Worm (Caenorhabditis elegans) whole organism, early embryonic: ENCODE measurements around the gene unc-47.

Experiments
- B0310.2 ChIP-seq: sonication (generic microtip); optimal IDR thresholded peaks from 2 replicates; lab custom pipeline; 2016; ENCODE audit warnings: mild to moderate bottlenecking, missing genetic modification characterization, missing compliant biosample characterization
- F13C5.2 ChIP-seq: sonication (generic microtip); optimal IDR thresholded peaks from 2 replicates; lab custom pipeline; 2017; ENCODE audit warnings: mild to moderate bottlenecking, missing genetic modification characterization, inconsistent platforms, missing compliant biosample characterization
- aly-1 ChIP-seq: sonication (generic microtip); optimal IDR thresholded peaks from 2 replicates; lab custom pipeline; 2016; ENCODE audit warnings: missing genetic modification characterization, missing compliant biosample characterization
- ama-1 ChIP-seq: fragments of 150-350 bp; optimal IDR thresholded peaks from 2 replicates; lab custom pipeline; 2014
- ceh-13 ChIP-seq: fragments of 200-800 bp; sonication (Bioruptor generic); optimal IDR thresholded peaks from 2 replicates; lab custom pipeline; 2018; ENCODE audit warnings: mild to moderate bottlenecking, missing genetic modification characterization, missing compliant biosample characterization
- ceh-36 ChIP-seq: sonication (generic microtip); optimal IDR thresholded peaks from 2 replicates; lab custom pipeline; 2016; ENCODE audit warnings: missing genetic modification characterization, inconsistent platforms, missing compliant biosample characterization
- ets-7 ChIP-seq: sonication (generic microtip); optimal IDR thresholded peaks from 2 replicates; lab custom pipeline; 2016; ENCODE audit warnings: missing genotype, missing genetic modification characterization, missing compliant biosample characterization
- flt-1 ChIP-seq: fragments of 200-800 bp; sonication (Bioruptor generic); IDR thresholded peaks from 2 replicates; pipeline ENCODE4 v1.3.6; 2022; ENCODE audit warnings: missing genetic modification characterization, missing compliant biosample characterization
- hmbx-1 ChIP-seq: sonication (generic microtip); optimal IDR thresholded peaks from 2 replicates; lab custom pipeline; 2016; ENCODE audit warnings: mild to moderate bottlenecking, missing genetic modification characterization, missing compliant biosample characterization
- hmg-4 ChIP-seq: fragments of 200-800 bp; sonication (Bioruptor generic); optimal IDR thresholded peaks from 2 replicates; lab custom pipeline; 2018; ENCODE audit warnings: mild to moderate bottlenecking, missing genetic modification characterization, missing compliant biosample characterization
- hnd-1 ChIP-seq: sonication (generic microtip); optimal IDR thresholded peaks from 2 replicates; lab custom pipeline; 2016; ENCODE audit warnings: missing genetic modification characterization, missing compliant biosample characterization
- pes-1 ChIP-seq: fragments of 200-800 bp; sonication (Bioruptor generic); IDR thresholded peaks from 2 replicates; pipeline ENCODE4 v1.3.6; 2022; ENCODE audit warnings: missing genetic modification reagents, missing genetic modification characterization, missing compliant biosample characterization
- scrt-1 ChIP-seq: fragments of 200-800 bp; sonication (Bioruptor generic); IDR thresholded peaks from 2 replicates; pipeline ENCODE4 v1.3.6; 2022; ENCODE audit warnings: missing genetic modification characterization, missing compliant biosample characterization
- sea-1 ChIP-seq: fragments of 200-800 bp; sonication (Bioruptor generic); conservative IDR thresholded peaks from 2 replicates; pipeline ENCODE4 v1.3.6; 2022; ENCODE audit warnings: missing genetic modification characterization, missing compliant biosample characterization
- tbx-11 ChIP-seq: fragments of 200-800 bp; sonication (Bioruptor generic); IDR thresholded peaks from 2 replicates; pipeline ENCODE4 v1.3.6; 2022; ENCODE audit warnings: missing genetic modification characterization, missing compliant biosample characterization
- tbx-37 ChIP-seq: fragments of 200-800 bp; sonication (Bioruptor generic); conservative IDR thresholded peaks from 2 replicates; pipeline ENCODE4 v1.3.6; 2022; ENCODE audit warnings: missing genetic modification reagents, missing genetic modification characterization, missing compliant biosample characterization
- tra-4 ChIP-seq: sonication (generic microtip); optimal IDR thresholded peaks from 2 replicates; lab custom pipeline; 2017; ENCODE audit warnings: missing genetic modification characterization, missing compliant biosample characterization

Gene unc-47

ce11 chrIII:10194569-10194968 lies 8.5 kb upstream of the unc-47 start:
- no peak for TF ChIP-seq hnd-1 (tag; lab: Kevin White, UChicago)
- no peak for TF ChIP-seq pes-1 (GFP tag; lab: Robert Waterston, UW)
- no peak for TF ChIP-seq flt-1
- TF ChIP-seq hmg-4 (GFP tag; lab: Kevin White, UChicago) = no peak
- no peak for TF ChIP-seq scrt-1 (GFP tag; lab: Robert Waterston, UW)
- TF ChIP-seq ceh-36 (tag; lab: Kevin White, UChicago) = no peak
- TF ChIP-seq ets-7 = no peak
- no peak for TF ChIP-seq tbx-37 (GFP tag; lab: Robert Waterston, UW)
- no peak for TF ChIP-seq ama-1 (lab: Kevin White, UChicago)
- TF ChIP-seq sea-1 (GFP tag; lab: Robert Waterston, UW) = no peak

- TF ChIP-seq hmg-4 (GFP tag; lab: Kevin White, UChicago) (no peak), F13C5.2 (tag; lab: Kevin White, UChicago) (no peak), sea-1 (GFP tag; lab: Robert Waterston, UW) (no peak), ceh-13 (GFP tag; lab: Kevin White, UChicago) (no peak), B0310.2 (tag; lab: Kevin White, UChicago) (no peak), flt-1 (no peak), pes-1 (GFP tag; lab: Robert Waterston, UW) (no peak), aly-1 (no peak), scrt-1 (GFP tag; lab: Robert Waterston, UW) (no peak), hnd-1 (tag; lab: Kevin White, UChicago) (no peak), ceh-36 (tag; lab: Kevin White, UChicago) (no peak), ets-7 (no peak)
Measured at ce11 chrIII:10188912-10189311, 2.9 kb upstream of the unc-47 start, which contains the start of gene epac-1. TSS of gene epac-1 (plus strand) at chrIII:10189212.

ce11 chrIII:10187840-10188239 lies 1.8 kb upstream of the unc-47 start:
- no peak for TF ChIP-seq tra-4 (tag; lab: Kevin White, UChicago)
- TF ChIP-seq hnd-1 (tag; lab: Kevin White, UChicago) = no peak
- no peak for TF ChIP-seq ets-7
- no peak for TF ChIP-seq ceh-13 (GFP tag; lab: Kevin White, UChicago)
- TF ChIP-seq pes-1 (GFP tag; lab: Robert Waterston, UW) = no peak
- TF ChIP-seq tbx-37 (GFP tag; lab: Robert Waterston, UW) = no peak
- TF ChIP-seq scrt-1 (GFP tag; lab: Robert Waterston, UW) = no peak
- TF ChIP-seq aly-1 = no peak
- TF ChIP-seq hmg-4 (GFP tag; lab: Kevin White, UChicago) = no peak
- no peak for TF ChIP-seq B0310.2 (tag; lab: Kevin White, UChicago)
- no peak for TF ChIP-seq F13C5.2 (tag; lab: Kevin White, UChicago)

- TF ChIP-seq ceh-13 (GFP tag; lab: Kevin White, UChicago) (no peak), pes-1 (GFP tag; lab: Robert Waterston, UW) (no peak), aly-1 (no peak), flt-1 (no peak), B0310.2 (tag; lab: Kevin White, UChicago) (no peak), ama-1 (lab: Kevin White, UChicago) (no peak), tbx-37 (GFP tag; lab: Robert Waterston, UW) (no peak), sea-1 (GFP tag; lab: Robert Waterston, UW) (no peak), hmg-4 (GFP tag; lab: Kevin White, UChicago) (no peak), hmbx-1 (tag; lab: Kevin White, UChicago) (no peak), F13C5.2 (tag; lab: Kevin White, UChicago) (no peak), tbx-11 (GFP tag; lab: Robert Waterston, UW) (no peak), tra-4 (tag; lab: Kevin White, UChicago) (no peak), scrt-1 (GFP tag; lab: Robert Waterston, UW) (no peak), ceh-36 (tag; lab: Kevin White, UChicago) (no peak), ets-7 (no peak)
Measured at ce11 chrIII:10181868-10182267, 4.2 kb downstream of the unc-47 start.

ce11 chrIII:10179444-10179843 lies 6.6 kb downstream of the unc-47 start:
- TF ChIP-seq B0310.2 (tag; lab: Kevin White, UChicago) = no peak
- TF ChIP-seq F13C5.2 (tag; lab: Kevin White, UChicago) = no peak
- no peak for TF ChIP-seq aly-1
- no peak for TF ChIP-seq ama-1 (lab: Kevin White, UChicago)
- TF ChIP-seq ceh-36 (tag; lab: Kevin White, UChicago) = no peak
- TF ChIP-seq ets-7 = no peak
- TF ChIP-seq pes-1 (GFP tag; lab: Robert Waterston, UW) = no peak
- no peak for TF ChIP-seq sea-1 (GFP tag; lab: Robert Waterston, UW)
- no peak for TF ChIP-seq tbx-11 (GFP tag; lab: Robert Waterston, UW)
- TF ChIP-seq ceh-13 (GFP tag; lab: Kevin White, UChicago) = no peak
- TF ChIP-seq hnd-1 (tag; lab: Kevin White, UChicago) = no peak
- no peak for TF ChIP-seq tra-4 (tag; lab: Kevin White, UChicago)
- TF ChIP-seq scrt-1 (GFP tag; lab: Robert Waterston, UW) = no peak
- no peak for TF ChIP-seq tbx-37 (GFP tag; lab: Robert Waterston, UW)
- no peak for TF ChIP-seq flt-1

ce11 chrIII:10178552-10178951 lies 7.5 kb downstream of the unc-47 start:
- TF ChIP-seq sea-1 (GFP tag; lab: Robert Waterston, UW) = no peak

- TF ChIP-seq ama-1 (lab: Kevin White, UChicago) (no peak), tbx-11 (GFP tag; lab: Robert Waterston, UW) (no peak), B0310.2 (tag; lab: Kevin White, UChicago) (no peak), tra-4 (tag; lab: Kevin White, UChicago) (no peak), sea-1 (GFP tag; lab: Robert Waterston, UW) (no peak), tbx-37 (GFP tag; lab: Robert Waterston, UW) (no peak), flt-1 (no peak), hnd-1 (tag; lab: Kevin White, UChicago) (no peak), scrt-1 (GFP tag; lab: Robert Waterston, UW) (no peak), aly-1 (no peak), ceh-36 (tag; lab: Kevin White, UChicago) (no peak), hmg-4 (GFP tag; lab: Kevin White, UChicago) (no peak), pes-1 (GFP tag; lab: Robert Waterston, UW) (no peak), F13C5.2 (tag; lab: Kevin White, UChicago) (no peak)
Measured at ce11 chrIII:10178023-10178422, 8.0 kb downstream of the unc-47 start.
